Worm (Caenorhabditis elegans): Measurements from ENCODE around the gene ZK892.3.

Gene ZK892.3

DNA sequence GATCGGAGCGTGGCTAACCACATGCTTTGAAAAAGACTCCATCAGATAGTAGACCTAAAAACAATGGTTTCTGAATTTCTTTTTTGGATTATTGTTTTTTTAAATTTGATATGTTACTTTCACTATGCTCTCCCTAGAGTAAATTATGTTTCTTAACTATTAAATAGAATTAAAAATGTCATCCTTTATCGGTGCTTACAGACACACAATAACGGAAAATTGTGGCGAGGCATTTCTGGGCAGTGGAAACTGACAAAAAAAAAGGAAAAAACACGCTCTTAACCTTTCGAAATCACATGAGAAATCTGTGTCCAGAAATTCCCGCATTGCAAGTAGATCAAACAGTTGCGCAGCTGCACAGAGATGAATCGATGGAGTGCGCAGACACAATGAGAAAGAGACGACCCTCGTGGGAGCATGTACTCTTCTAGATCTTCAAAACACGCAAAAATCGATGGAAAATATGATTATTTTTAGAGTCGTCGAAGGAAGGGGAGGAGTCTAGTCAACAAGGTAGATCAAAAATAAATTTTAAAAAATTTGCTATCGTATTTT, 21.5 kb upstream of the ZK892.3 start, which contains the start of gene ZK892.6:
ZK892.6 (minus strand) TSS at position 51 of the 555 bp plus-strand sequence.
- TF ChIP-seq cnd-1 (tag; optimal IDR thresholded peaks at IDR 0.05) (no peak), mab-5 (tag; optimal IDR thresholded peaks at IDR 0.05) (no peak), mep-1 (tag; optimal IDR thresholded peaks at IDR 0.05) (no peak), elt-3 (tag; optimal IDR thresholded peaks at IDR 0.05) (no peak), blmp-1 (tag; optimal IDR thresholded peaks at IDR 0.05) (no peak), ces-1 (GFP tag; optimal IDR thresholded peaks at IDR 0.05) (no peak), ceh-43 (GFP tag; optimal IDR thresholded peaks at IDR 0.05) (no peak), tbx-8 (GFP tag; optimal IDR thresholded peaks at IDR 0.05) (no peak), unc-120 (tag; optimal IDR thresholded peaks at IDR 0.05; ENCODE audit: poor library complexity, severe bottlenecking) (no peak), bed-3 (GFP tag; optimal IDR thresholded peaks at IDR 0.05) (no peak), flh-1 (GFP tag; optimal IDR thresholded peaks at IDR 0.05) (no peak), M03D4.4 (tag; optimal IDR thresholded peaks at IDR 0.05) (no peak), ztf-11 (tag; optimal IDR thresholded peaks at IDR 0.05) (no peak), hlh-1 (tag; optimal IDR thresholded peaks at IDR 0.05) (no peak), mls-2 (tag; optimal IDR thresholded peaks at IDR 0.05) (no peak), nhr-28 (tag; optimal IDR thresholded peaks at IDR 0.05) (no peak)

DNA sequence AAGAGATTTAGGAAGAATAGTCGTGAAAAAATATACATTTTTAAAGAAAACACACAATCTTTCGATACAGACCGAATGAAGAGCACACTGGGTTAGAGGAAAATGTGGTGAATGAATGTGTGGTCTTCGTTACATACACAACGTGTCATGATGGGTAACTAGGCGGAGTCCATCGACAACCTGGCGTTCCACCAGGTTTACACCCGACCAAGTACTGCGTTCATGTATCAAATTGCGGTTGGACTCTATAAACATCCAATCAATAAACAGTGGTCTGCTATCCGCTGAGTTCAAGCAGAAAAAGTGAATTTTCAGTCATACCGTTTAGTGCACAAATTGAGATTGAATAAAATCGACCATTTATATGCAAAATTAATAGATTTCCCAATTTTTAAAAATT, 19.9 kb upstream of the ZK892.3 start, which contains the start of gene sdz-38:
sdz-38 (minus strand) TSS at position 101 of the 400 bp plus-strand sequence.
- TF ChIP-seq cnd-1 (tag; optimal IDR thresholded peaks at IDR 0.05) (no peak), nhr-2 (tag; optimal IDR thresholded peaks at IDR 0.05) (no peak), unc-62 (GFP tag; optimal IDR thresholded peaks at IDR 0.05) (no peak), nhr-28 (tag; optimal IDR thresholded peaks at IDR 0.05) (no peak), pha-4 (tag; optimal IDR thresholded peaks at IDR 0.05) (no peak), drap-1 (GFP tag; optimal IDR thresholded peaks at IDR 0.05) (no peak), unc-120 (tag; optimal IDR thresholded peaks at IDR 0.05; ENCODE audit: poor library complexity, severe bottlenecking) (no peak)

DNA sequence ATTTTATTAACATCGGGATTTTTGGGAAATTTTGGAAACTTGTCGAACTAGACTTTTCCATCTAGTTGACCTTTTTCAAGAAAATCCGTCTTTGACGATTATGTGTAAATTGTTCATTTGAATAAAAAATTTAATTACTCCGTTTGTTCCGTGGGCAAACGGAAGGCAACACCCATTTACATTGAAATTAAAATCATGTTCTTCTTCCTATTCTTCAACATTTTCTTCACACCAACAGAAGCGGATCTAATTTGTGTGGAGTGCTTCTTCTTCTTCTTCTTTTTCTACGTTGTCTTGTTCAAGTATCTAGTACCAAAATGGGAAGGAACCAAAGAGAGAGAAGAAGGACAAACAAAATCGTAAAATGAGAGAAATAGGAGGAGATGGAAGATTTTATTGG, 19.2 kb upstream of the ZK892.3 start:
- TF ChIP-seq nhr-2 (tag; optimal IDR thresholded peaks at IDR 0.05), result no peak
- no peak for TF ChIP-seq lin-13 (tag; optimal IDR thresholded peaks at IDR 0.05)
- no peak for TF ChIP-seq unc-120 (tag; optimal IDR thresholded peaks at IDR 0.05; ENCODE audit: poor library complexity, severe bottlenecking)
- TF ChIP-seq nhr-76 (tag; optimal IDR thresholded peaks at IDR 0.05), result no peak
- no peak for TF ChIP-seq nhr-28 (tag; optimal IDR thresholded peaks at IDR 0.05)
- peak; percentile 93 for TF ChIP-seq ces-1 (GFP tag; optimal IDR thresholded peaks at IDR 0.05)
- TF ChIP-seq bed-3 (GFP tag; optimal IDR thresholded peaks at IDR 0.05), result no peak
- TF ChIP-seq zip-8 (tag; optimal IDR thresholded peaks at IDR 0.05), result no peak

DNA sequence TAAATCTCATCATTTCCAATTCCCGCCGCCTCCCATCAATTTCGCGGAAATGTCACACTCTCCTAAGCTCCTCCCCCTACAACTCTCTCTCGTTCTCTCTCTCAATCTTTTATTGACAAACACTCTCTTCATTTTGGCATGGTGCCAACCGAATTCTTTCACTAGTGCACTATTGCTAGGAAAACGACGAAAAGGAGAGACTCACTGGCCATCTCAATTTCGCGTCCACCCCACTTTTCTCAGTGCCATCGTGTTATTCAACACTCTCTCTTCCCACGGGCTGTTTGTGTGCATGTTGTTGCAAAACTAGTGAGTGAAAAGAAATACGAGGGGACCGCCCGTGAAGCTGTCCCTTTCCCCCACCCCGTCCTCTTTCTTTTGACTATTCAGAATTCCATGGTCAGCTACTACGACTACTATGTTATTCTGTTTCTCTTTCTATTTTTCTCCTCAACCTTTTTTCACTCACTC, 16.7 kb upstream of the ZK892.3 start:
- TF ChIP-seq bed-3 (GFP tag; optimal IDR thresholded peaks at IDR 0.05) (no peak), hlh-1 (tag; optimal IDR thresholded peaks at IDR 0.05) (peak; percentile 2), unc-62 (GFP tag; optimal IDR thresholded peaks at IDR 0.05) (peak; percentile 89), lin-13 (tag; optimal IDR thresholded peaks at IDR 0.05) (no peak), mep-1 (tag; optimal IDR thresholded peaks at IDR 0.05) (peak; percentile 53), elt-3 (tag; optimal IDR thresholded peaks at IDR 0.05) (no peak), nhr-12 (tag; optimal IDR thresholded peaks at IDR 0.05) (no peak), sem-2 (GFP tag; optimal IDR thresholded peaks at IDR 0.05) (no peak), M03D4.4 (tag; optimal IDR thresholded peaks at IDR 0.05) (no peak), nhr-76 (tag; optimal IDR thresholded peaks at IDR 0.05) (no peak), blmp-1 (tag; optimal IDR thresholded peaks at IDR 0.05) (no peak), unc-120 (tag; optimal IDR thresholded peaks at IDR 0.05; ENCODE audit: poor library complexity, severe bottlenecking) (peak; percentile 86), nhr-237 (tag; optimal IDR thresholded peaks at IDR 0.05) (no peak), snpc-4 (tag; optimal IDR thresholded peaks at IDR 0.05) (no peak), nhr-28 (tag; optimal IDR thresholded peaks at IDR 0.05) (no peak), mls-2 (tag; optimal IDR thresholded peaks at IDR 0.05) (peak; percentile 21), ceh-83 (GFP tag; optimal IDR thresholded peaks at IDR 0.05) (no peak), zip-8 (tag; optimal IDR thresholded peaks at IDR 0.05) (no peak), lsy-2 (tag; optimal IDR thresholded peaks at IDR 0.05) (no peak), sptf-1 (tag; optimal IDR thresholded peaks at IDR 0.05) (peak; percentile 42)

All from whole organism, mixed stage, embryonic.